Worm (Caenorhabditis elegans) whole organism, mixed stage, embryonic: ENCODE results near the gene lec-10.

ENCODE experiments used
- blmp-1 ChIP-seq: fragments of 150-350 bp; optimal IDR thresholded peaks from 2 replicates; lab custom pipeline; 2014; ENCODE audit warnings: missing biosample characterization, missing genetic modification characterization
- drap-1 ChIP-seq: fragments of 200-800 bp; sonication (Bioruptor generic); optimal IDR thresholded peaks from 3 replicates; lab custom pipeline; 2018; ENCODE audit warnings: mild to moderate bottlenecking, missing genetic modification characterization, missing compliant biosample characterization
- elt-1 ChIP-seq: sonication (generic microtip); optimal IDR thresholded peaks from 2 replicates; lab custom pipeline; 2017; ENCODE audit warnings: missing genetic modification characterization, mild to moderate bottlenecking, missing compliant biosample characterization, antibody characterized with exemption, moderate library complexity, borderline replicate concordance; ENCODE audit not compliant: insufficient read depth
- elt-3 ChIP-seq: fragments of 150-350 bp; optimal IDR thresholded peaks from 2 replicates; lab custom pipeline; 2014; ENCODE audit warnings: missing biosample characterization, missing genetic modification characterization
- hlh-1 ChIP-seq: fragments of 150-350 bp; optimal IDR thresholded peaks from 2 replicates; lab custom pipeline; 2014; ENCODE audit warnings: missing biosample characterization, missing genetic modification reagents, missing genetic modification characterization
- lin-13 ChIP-seq: fragments of 150-350 bp; optimal IDR thresholded peaks from 2 replicates; lab custom pipeline; 2014; ENCODE audit warnings: missing biosample characterization, missing genetic modification characterization
- lin-32 ChIP-seq: fragments of 200-800 bp; sonication (Bioruptor generic); optimal IDR thresholded peaks from 2 replicates; lab custom pipeline; 2018; ENCODE audit warnings: mild to moderate bottlenecking, missing genetic modification characterization, missing compliant biosample characterization
- nhr-28 ChIP-seq: fragments of 150-350 bp; optimal IDR thresholded peaks from 2 replicates; lab custom pipeline; 2014; ENCODE audit warnings: missing biosample characterization, missing genetic modification characterization
- tbx-8 ChIP-seq: fragments of 200-800 bp; sonication (Bioruptor generic); optimal IDR thresholded peaks from 2 replicates; lab custom pipeline; 2018; ENCODE audit warnings: mild to moderate bottlenecking, missing genetic modification characterization, moderate library complexity, missing compliant biosample characterization

- TF ChIP-seq elt-1 (tag; lab: Kevin White, UChicago) (no peak), lin-13 (tag; lab: Kevin White, UChicago) (no peak), hlh-1 (tag; lab: Kevin White, UChicago) (peak; percentile 66), nhr-28 (tag; lab: Kevin White, UChicago) (no peak), tbx-8 (GFP tag; lab: Kevin White, UChicago) (no peak), elt-3 (tag; lab: Kevin White, UChicago) (no peak), drap-1 (GFP tag; lab: Kevin White, UChicago) (no peak), lin-32 (no peak), blmp-1 (tag; lab: Kevin White, UChicago) (no peak)
These were observed 32.0 kb downstream of the lec-10 start for ce11 chrV:6456903-6457302.
